Worm (Caenorhabditis elegans) whole organism, late embryonic: ENCODE measurements around the gene C07E3.4.

Experiments used
- ama-1 ChIP-seq: fragments of 150-350 bp; optimal IDR thresholded peaks from 2 replicates; lab custom pipeline; 2014
- fax-1 ChIP-seq: sonication (generic microtip); optimal IDR thresholded peaks from 2 replicates; lab custom pipeline; 2016; ENCODE audit warnings: missing genotype, missing genetic modification characterization, missing compliant biosample characterization
- hlh-30 ChIP-seq: sonication (generic microtip); optimal IDR thresholded peaks from 2 replicates; lab custom pipeline; 2017; ENCODE audit warnings: antibody characterized with exemption, missing genetic modification characterization, missing compliant biosample characterization; ENCODE audit not compliant: insufficient read depth
- lin-11 ChIP-seq: fragments of 200-800 bp; sonication (Bioruptor generic); optimal IDR thresholded peaks from 2 replicates; lab custom pipeline; 2018; ENCODE audit warnings: mild to moderate bottlenecking, missing genetic modification characterization, missing compliant biosample characterization
- nfya-1 ChIP-seq: sonication (generic microtip); optimal IDR thresholded peaks from 2 replicates; lab custom pipeline; 2017; ENCODE audit warnings: missing genetic modification characterization, mild to moderate bottlenecking, missing compliant biosample characterization, antibody characterized with exemption, moderate library complexity
- nhr-11 ChIP-seq: fragments of 150-350 bp; optimal IDR thresholded peaks from 2 replicates; lab custom pipeline; 2014; ENCODE audit warnings: missing biosample characterization, missing genetic modification characterization
- pat-9 ChIP-seq: fragments of 200-800 bp; sonication (Bioruptor generic); optimal IDR thresholded peaks from 2 replicates; lab custom pipeline; 2018; ENCODE audit warnings: mild to moderate bottlenecking, missing genetic modification characterization, moderate library complexity, missing compliant biosample characterization
- pha-4 ChIP-seq: fragments of 150-350 bp; optimal IDR thresholded peaks from 2 replicates; lab custom pipeline; 2018; ENCODE audit warnings: missing biosample characterization, missing genetic modification reagents, missing genetic modification characterization
- pqm-1 ChIP-seq: sonication (generic microtip); optimal IDR thresholded peaks from 2 replicates; lab custom pipeline; 2016; ENCODE audit warnings: missing genetic modification characterization, missing compliant biosample characterization
- rnt-1 ChIP-seq: sonication (generic microtip); optimal IDR thresholded peaks from 2 replicates; lab custom pipeline; 2016; ENCODE audit warnings: missing genetic modification characterization, missing compliant biosample characterization

DNA sequence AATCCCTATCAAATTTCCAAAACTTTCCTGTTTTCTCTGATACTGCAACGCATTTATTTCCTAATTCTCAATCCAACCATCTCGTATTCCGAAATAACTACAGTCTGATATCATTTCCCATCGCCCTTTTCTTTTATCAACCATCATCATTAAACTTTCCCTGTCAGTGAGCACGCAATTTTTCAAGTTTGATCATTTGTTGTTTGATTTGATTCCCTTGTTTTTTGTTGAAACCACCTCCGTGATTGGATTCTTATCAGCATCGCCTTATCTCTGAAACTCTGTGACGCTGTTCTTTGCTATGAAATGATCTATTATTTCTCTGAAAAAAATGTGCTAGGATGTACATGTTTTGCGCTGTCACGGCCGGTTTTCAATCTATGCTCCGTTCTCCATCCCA is 42.4 kb downstream of the C07E3.4 start:
- TF ChIP-seq rnt-1 (tag; lab: Kevin White, UChicago) (no peak), nhr-11 (tag; lab: Kevin White, UChicago) (no peak), ama-1 (lab: Kevin White, UChicago) (no peak), pha-4 (tag; lab: Kevin White, UChicago) (no peak), hlh-30 (tag; lab: Kevin White, UChicago) (no peak), fax-1 (tag; lab: Kevin White, UChicago) (no peak), nfya-1 (tag; lab: Kevin White, UChicago) (no peak), pqm-1 (tag; lab: Kevin White, UChicago) (no peak), lin-11 (tag; lab: Kevin White, UChicago) (no peak), pat-9 (tag; lab: Kevin White, UChicago) (no peak)
